Fruit fly (Drosophila melanogaster) whole organism, embryonic: ENCODE data around the gene Nulp1.

ENCODE experiments used
- Aef1 ChIP-seq: fragments of 200-800 bp; sonication (Bioruptor generic); IDR thresholded peaks from 3 replicates; pipeline ENCODE4 v1.3.6; 2022; ENCODE audit warnings: missing biosample characterization, missing genetic modification characterization
- Atf-2 ChIP-seq: fragments of 200-800 bp; sonication (Bioruptor generic); optimal IDR thresholded peaks from 2 replicates; lab custom pipeline; 2016; ENCODE audit warnings: missing biosample characterization, missing genetic modification characterization
- Atf6 ChIP-seq: fragments of 200-800 bp; sonication (Bioruptor generic); IDR thresholded peaks from 2 replicates; pipeline ENCODE4 v1.3.6; 2022; ENCODE audit warnings: missing biosample characterization, missing genetic modification characterization
- Awh ChIP-seq: fragments of 200-800 bp; sonication (Bioruptor generic); IDR thresholded peaks from 2 replicates; pipeline ENCODE4, ENCODE4 v1.3.6; 2022; ENCODE audit warnings: missing biosample characterization, missing genetic modification characterization
- Bdp1 ChIP-seq: fragments of 200-800 bp; sonication (Bioruptor generic); optimal IDR thresholded peaks from 3 replicates; lab custom pipeline; 2016; ENCODE audit warnings: missing biosample characterization, missing genetic modification characterization
- BtbVII ChIP-seq: fragments of 200-800 bp; sonication (Bioruptor generic); optimal IDR thresholded peaks from 3 replicates; lab custom pipeline; 2017; ENCODE audit warnings: missing biosample characterization, mild to moderate bottlenecking, missing genetic modification characterization
- CG10431 ChIP-seq: fragments of 200-800 bp; sonication (Bioruptor generic); optimal IDR thresholded peaks from 3 replicates; lab custom pipeline; 2018; ENCODE audit warnings: missing biosample characterization, mild to moderate bottlenecking, missing genetic modification characterization
- CG12071 ChIP-seq: fragments of 200-800 bp; sonication (Bioruptor generic); optimal IDR thresholded peaks from 3 replicates; lab custom pipeline; 2018; ENCODE audit warnings: missing biosample characterization, mild to moderate bottlenecking, missing genetic modification characterization
- CG12769 ChIP-seq: fragments of 200-800 bp; sonication (Bioruptor generic); optimal IDR thresholded peaks from 2 replicates; lab custom pipeline; 2019; ENCODE audit warnings: missing biosample characterization, mild to moderate bottlenecking, missing genetic modification characterization, moderate library complexity
- CG14441 ChIP-seq: fragments of 200-800 bp; sonication (Bioruptor generic); IDR thresholded peaks from 2 replicates; pipeline ENCODE4 v1.3.6; 2022; ENCODE audit warnings: missing biosample characterization, missing genetic modification characterization
- CG14860 ChIP-seq: fragments of 200-800 bp; sonication (Bioruptor generic); IDR thresholded peaks from 3 replicates; pipeline ENCODE4 v1.3.6; 2022; ENCODE audit warnings: missing biosample characterization, missing genetic modification characterization; ENCODE audit not compliant: partially characterized antibody
- CG17568 ChIP-seq: fragments of 200-800 bp; sonication (Bioruptor generic); optimal IDR thresholded peaks from 2 replicates; lab custom pipeline; 2018; ENCODE audit warnings: missing biosample characterization, mild to moderate bottlenecking, missing genetic modification characterization, moderate library complexity
- CG1792 ChIP-seq: fragments of 200-800 bp; sonication (Bioruptor generic); optimal IDR thresholded peaks from 2 replicates; lab custom pipeline; 2016; ENCODE audit warnings: missing biosample characterization, missing genetic modification characterization
- CG2712 ChIP-seq: fragments of 200-800 bp; optimal IDR thresholded peaks from 3 replicates; lab custom pipeline; 2019; ENCODE audit warnings: missing biosample characterization, mild to moderate bottlenecking, missing genetic modification characterization, moderate library complexity
- CG30431 ChIP-seq: fragments of 200-800 bp; sonication (Bioruptor generic); optimal IDR thresholded peaks from 2 replicates; lab custom pipeline; 2017; ENCODE audit warnings: missing biosample characterization, missing genetic modification characterization
- CG31365 ChIP-seq: fragments of 200-800 bp; sonication (Bioruptor generic); optimal IDR thresholded peaks from 2 replicates; lab custom pipeline; 2018; ENCODE audit warnings: missing biosample characterization, mild to moderate bottlenecking, missing genetic modification characterization
- CG4282 ChIP-seq: fragments of 200-800 bp; sonication (Bioruptor generic); optimal IDR thresholded peaks from 2 replicates; lab custom pipeline; 2016; ENCODE audit warnings: missing biosample characterization, missing genetic modification characterization
- CG4707 ChIP-seq: fragments of 200-800 bp; sonication (Bioruptor generic); optimal IDR thresholded peaks from 2 replicates; lab custom pipeline; 2018; ENCODE audit warnings: missing biosample characterization, mild to moderate bottlenecking, missing genetic modification characterization, moderate library complexity
- CG4730 ChIP-seq: fragments of 200-800 bp; sonication (Bioruptor generic); IDR thresholded peaks from 2 replicates; pipeline ENCODE4 v1.3.6; 2022; ENCODE audit warnings: missing biosample characterization, missing genetic modification characterization
- CG6683 ChIP-seq: fragments of 200-800 bp; sonication (Bioruptor generic); optimal IDR thresholded peaks from 2 replicates; lab custom pipeline; 2017; ENCODE audit warnings: missing biosample characterization, mild to moderate bottlenecking, missing genetic modification characterization, missing genetic modification reagents
- CG6854 ChIP-seq: fragments of 200-800 bp; sonication (Bioruptor generic); optimal IDR thresholded peaks from 3 replicates; lab custom pipeline; 2017; ENCODE audit warnings: missing biosample characterization, mild to moderate bottlenecking, missing genetic modification characterization
- CG9797 ChIP-seq: fragments of 200-800 bp; sonication (Bioruptor generic); optimal IDR thresholded peaks from 3 replicates; lab custom pipeline; 2018; ENCODE audit warnings: missing biosample characterization, mild to moderate bottlenecking, missing genetic modification characterization
- CG9817 ChIP-seq: fragments of 200-800 bp; sonication (Bioruptor generic); optimal IDR thresholded peaks from 2 replicates; lab custom pipeline; 2018; ENCODE audit warnings: missing biosample characterization, mild to moderate bottlenecking, missing genetic modification characterization, moderate library complexity
- E2f2 ChIP-seq: fragments of 200-800 bp; sonication (Bioruptor generic); IDR thresholded peaks from 2 replicates; pipeline ENCODE4 v1.3.6; 2022; ENCODE audit warnings: missing biosample characterization, missing genetic modification characterization
- HLHmδ ChIP-seq: fragments of 200-800 bp; sonication (Bioruptor generic); optimal IDR thresholded peaks from 2 replicates; lab custom pipeline; 2018; ENCODE audit warnings: missing biosample characterization, mild to moderate bottlenecking, missing genetic modification characterization, moderate library complexity
- Hmr ChIP-seq: fragments of 200-800 bp; sonication (Bioruptor generic); optimal IDR thresholded peaks from 3 replicates; lab custom pipeline; 2017; ENCODE audit warnings: mild to moderate bottlenecking, missing biosample characterization, missing genetic modification reagents, missing genetic modification characterization
- Max ChIP-seq: fragments of 200-800 bp; sonication (Bioruptor generic); optimal IDR thresholded peaks from 2 replicates; lab custom pipeline; 2016; ENCODE audit warnings: missing biosample characterization, mild to moderate bottlenecking, missing genetic modification characterization
- NK7.1 ChIP-seq: fragments of 200-800 bp; sonication (Bioruptor generic); optimal IDR thresholded peaks from 3 replicates; lab custom pipeline; 2016; ENCODE audit warnings: missing biosample characterization, missing genetic modification characterization
- Nf-YB ChIP-seq: fragments of 200-800 bp; sonication (Bioruptor generic); optimal IDR thresholded peaks from 3 replicates; lab custom pipeline; 2019; ENCODE audit warnings: missing biosample characterization, mild to moderate bottlenecking, missing genetic modification characterization, moderate library complexity
- Opbp ChIP-seq: fragments of 200-800 bp; sonication (Bioruptor generic); IDR thresholded peaks from 3 replicates; pipeline ENCODE4 v1.3.6; 2022; ENCODE audit warnings: missing biosample characterization, missing genetic modification characterization; ENCODE audit not compliant: partially characterized antibody
- Sin3A ChIP-seq: fragments of >200 bp; optimal IDR thresholded peaks from 2 replicates; lab custom pipeline; 2018
- Ssrp ChIP-seq: fragments of 200-800 bp; sonication (Bioruptor generic); optimal IDR thresholded peaks from 2 replicates; lab custom pipeline; 2018; ENCODE audit warnings: missing biosample characterization, mild to moderate bottlenecking, missing genetic modification characterization, moderate library complexity
- Tbp ChIP-seq: fragments of >200 bp; optimal IDR thresholded peaks from 2 replicates; lab custom pipeline; 2018; ENCODE audit warnings: missing biosample characterization, missing genetic modification characterization
- bcd ChIP-seq: fragments of 200-800 bp; sonication (Bioruptor generic); optimal IDR thresholded peaks from 2 replicates; lab custom pipeline; 2017; ENCODE audit warnings: missing biosample characterization, mild to moderate bottlenecking, missing genetic modification characterization
- bowl ChIP-seq: fragments of 200-800 bp; sonication (Bioruptor generic); IDR thresholded peaks from 2 replicates; pipeline ENCODE4 v1.3.6; 2022; ENCODE audit warnings: missing biosample characterization, missing genetic modification characterization
- dati ChIP-seq: fragments of 200-800 bp; sonication (Bioruptor generic); IDR thresholded peaks from 2 replicates; pipeline ENCODE4 v1.3.6; 2022; ENCODE audit warnings: missing biosample characterization, missing genetic modification characterization
- dimm ChIP-seq: fragments of 200-800 bp; sonication (Bioruptor generic); IDR thresholded peaks from 2 replicates; pipeline ENCODE4 v1.3.6; 2022; ENCODE audit warnings: missing biosample characterization, missing genetic modification characterization
- dysf ChIP-seq: fragments of 200-800 bp; sonication (Bioruptor generic); IDR thresholded peaks from 3 replicates; pipeline ENCODE4 v1.3.6; 2022; ENCODE audit warnings: missing biosample characterization, missing genetic modification characterization
- ems ChIP-seq: fragments of 200-800 bp; sonication (Bioruptor generic); optimal IDR thresholded peaks from 3 replicates; lab custom pipeline; 2016; ENCODE audit warnings: missing biosample characterization, missing genetic modification characterization
- fu2 ChIP-seq: fragments of 200-800 bp; sonication (Bioruptor generic); optimal IDR thresholded peaks from 2 replicates; lab custom pipeline; 2016; ENCODE audit warnings: missing biosample characterization, missing genetic modification characterization
- gce ChIP-seq: fragments of 200-800 bp; sonication (Bioruptor generic); IDR thresholded peaks from 3 replicates; pipeline ENCODE4 v1.3.6; 2022; ENCODE audit warnings: missing biosample characterization, missing genetic modification characterization
- gfzf ChIP-seq: fragments of 200-800 bp; sonication (Bioruptor generic); optimal IDR thresholded peaks from 2 replicates; lab custom pipeline; 2016; ENCODE audit warnings: missing biosample characterization, mild to moderate bottlenecking, missing genetic modification characterization, moderate library complexity
- mirr ChIP-seq: fragments of 200-800 bp; sonication (Bioruptor generic); optimal IDR thresholded peaks from 3 replicates; lab custom pipeline; 2018; ENCODE audit warnings: missing biosample characterization, mild to moderate bottlenecking, missing genetic modification characterization
- ro ChIP-seq: fragments of 200-800 bp; sonication (Bioruptor generic); IDR thresholded peaks from 2 replicates; pipeline ENCODE4 v1.3.6; 2022; ENCODE audit warnings: missing biosample characterization, missing genetic modification characterization
- sens-2 ChIP-seq: fragments of 200-800 bp; sonication (Bioruptor generic); IDR thresholded peaks from 2 replicates; pipeline ENCODE4 v1.3.6; 2022; ENCODE audit warnings: missing biosample characterization, missing genetic modification characterization
- sisA ChIP-seq: fragments of 200-800 bp; sonication (Bioruptor generic); IDR thresholded peaks from 2 replicates; pipeline ENCODE4 v1.3.6; 2022; ENCODE audit warnings: missing biosample characterization, missing genetic modification characterization
- stc ChIP-seq: fragments of 200-800 bp; sonication (Bioruptor generic); IDR thresholded peaks from 2 replicates; pipeline ENCODE4 v1.3.6; 2022; ENCODE audit warnings: missing biosample characterization, missing genetic modification characterization
- tll ChIP-seq, 2 experiments: fragments of 200-800 bp in 1 of 2; fragments of >200 bp in 1 of 2; sonication (Bioruptor generic) in 1 of 2; optimal IDR thresholded peaks; 2 replicates each; lab custom pipeline; 2017 to 2019; ENCODE audit warnings: missing biosample characterization in 2 of 2, missing genetic modification characterization in 2 of 2, mild to moderate bottlenecking in 1 of 2, moderate library complexity in 1 of 2
- trem ChIP-seq: fragments of 200-800 bp; optimal IDR thresholded peaks from 3 replicates; lab custom pipeline; 2019; ENCODE audit warnings: missing biosample characterization, mild to moderate bottlenecking, missing genetic modification characterization, moderate library complexity
- tup ChIP-seq: fragments of 200-800 bp; sonication (Bioruptor generic); optimal IDR thresholded peaks from 2 replicates; lab custom pipeline; 2016; ENCODE audit warnings: missing biosample characterization, mild to moderate bottlenecking, missing genetic modification characterization, moderate library complexity
- vvl ChIP-seq: fragments of 200-800 bp; sonication (Bioruptor generic); IDR thresholded peaks from 2 replicates; pipeline ENCODE4 v1.3.6; 2022; ENCODE audit warnings: missing biosample characterization, missing genetic modification characterization

Nulp1 gene

DNA sequence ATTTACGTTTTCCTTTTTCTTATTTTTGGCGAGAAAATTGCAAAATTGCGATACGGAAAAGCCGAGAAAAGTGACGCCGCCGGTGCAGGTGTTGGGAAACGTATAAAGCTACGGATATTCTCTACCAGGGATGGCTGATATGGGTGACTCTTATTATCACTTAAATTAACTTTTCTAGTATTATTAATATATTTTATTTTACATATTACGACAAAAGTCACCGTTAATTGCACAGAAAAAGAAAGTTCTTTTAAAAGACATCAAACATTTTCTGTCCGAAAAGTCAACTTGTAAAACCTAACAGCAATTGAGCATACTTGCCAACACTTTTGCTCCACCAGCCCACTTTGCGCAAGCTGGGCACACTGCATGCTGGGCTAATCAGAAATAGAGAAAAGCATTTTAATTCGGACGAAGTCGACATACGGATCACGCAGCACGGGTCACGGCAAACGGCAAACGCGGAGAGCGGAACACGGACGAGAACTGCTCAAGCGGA, 17.6 kb downstream of the Nulp1 start, which contains the start of the genes Cds and Uba2 (continued):
- TF ChIP-seq tll (GFP tag; optimal IDR thresholded peaks at IDR 0.05; lab: Kevin White, UChicago) (peak in 1 of 2 experiments; percentile 92), Max (GFP tag; lab: Kevin White, UChicago) (peak; percentile 83), Awh (GFP tag; lab: Robert Waterston, UW) (peak; percentile 53; the same call in 1 of the 2 replicates), bcd (GFP tag; lab: Kevin White, UChicago) (peak; percentile 94), CG14860 (GFP tag; lab: Robert Waterston, UW) (no peak), Nf-YB (peak; percentile 73), CG12071 (GFP tag; lab: Kevin White, UChicago) (no peak), Sin3A (lab: Kevin White, UChicago) (peak; percentile 74), Hmr (GFP tag; lab: Kevin White, UChicago) (no peak), fu2 (GFP tag; lab: Kevin White, UChicago) (peak; percentile 71), Atf-2 (peak; percentile 78), dimm (peak; percentile 63), vvl (GFP tag; lab: Robert Waterston, UW) (peak; percentile 90), CG4282 (GFP tag; lab: Kevin White, UChicago) (peak; percentile 38), dysf (GFP tag; lab: Robert Waterston, UW) (peak; percentile 92), bowl (GFP tag; lab: Robert Waterston, UW) (no peak), CG4730 (peak; percentile 84), CG2712 (tag; lab: Kevin White, UChicago) (peak; percentile 94), ro (GFP tag; lab: Robert Waterston, UW) (peak; percentile 65), CG12769 (tag; lab: Kevin White, UChicago) (no peak), Ssrp (tag; lab: Kevin White, UChicago) (peak; percentile 90), mirr (GFP tag; lab: Kevin White, UChicago) (peak; percentile 80), Tbp (GFP tag; lab: Kevin White, UChicago) (no peak), CG14441 (GFP tag; lab: Robert Waterston, UW) (peak; percentile 91), CG10431 (GFP tag; lab: Kevin White, UChicago) (peak; percentile 81), CG1792 (peak; percentile 60), sisA (GFP tag; lab: Robert Waterston, UW) (peak; percentile 90), CG17568 (GFP tag; lab: Kevin White, UChicago) (no peak), E2f2 (GFP tag; lab: Robert Waterston, UW) (peak; percentile 73), CG6683 (GFP tag; lab: Kevin White, UChicago) (peak; percentile 77), HLHmδ (GFP tag; lab: Kevin White, UChicago) (no peak), CG4707 (GFP tag; lab: Kevin White, UChicago) (peak; percentile 57), CG6854 (GFP tag; lab: Kevin White, UChicago) (peak; percentile 64), gce (GFP tag; lab: Robert Waterston, UW) (0 out of 3 replicates have a peak, but pooled peaks have one; percentile 32), CG31365 (tag; lab: Kevin White, UChicago) (peak; percentile 38), Aef1 (GFP tag; lab: Robert Waterston, UW) (peak; percentile 88), Opbp (peak; percentile 50; the same call in 1 of the 3 replicates), CG30431 (GFP tag; lab: Kevin White, UChicago) (peak; percentile 81), Atf6 (GFP tag; lab: Robert Waterston, UW) (peak; percentile 93), Bdp1 (GFP tag; lab: Kevin White, UChicago) (peak; percentile 61), NK7.1 (GFP tag; lab: Kevin White, UChicago) (peak; percentile 10), gfzf (GFP tag; lab: Kevin White, UChicago) (peak; percentile 71), BtbVII (GFP tag; lab: Kevin White, UChicago) (peak; percentile 94), dati (peak; percentile 59), CG9817 (peak; percentile 97), trem (tag; lab: Kevin White, UChicago) (peak; percentile 85), sens-2 (GFP tag; lab: Robert Waterston, UW) (peak; percentile 59; the same call in 1 of the 2 replicates), ems (GFP tag; lab: Kevin White, UChicago) (peak; percentile 84), CG9797 (peak; percentile 94), stc (GFP tag; lab: Robert Waterston, UW) (peak; percentile 87), tup (GFP tag; lab: Kevin White, UChicago) (peak; percentile 81)
